Fruit fly (Drosophila melanogaster) whole organism, pupa: ENCODE measurements around the gene CG13280.

Source experiments
- CG10348 ChIP-seq: fragments of 200-800 bp; sonication (Bioruptor generic); IDR thresholded peaks from 2 replicates; pipeline ENCODE4 v1.3.6; 2022; ENCODE audit warnings: missing biosample characterization, missing genetic modification characterization
- CG12605 ChIP-seq: fragments of 200-800 bp; sonication (Bioruptor generic); IDR thresholded peaks from 2 replicates; pipeline ENCODE4 v1.3.6; 2022; ENCODE audit warnings: missing biosample characterization, missing genetic modification characterization
- CG13204 ChIP-seq: fragments of 200-800 bp; sonication (Bioruptor generic); optimal IDR thresholded peaks from 2 replicates; lab custom pipeline; 2018; ENCODE audit warnings: missing biosample characterization, mild to moderate bottlenecking, missing genetic modification characterization, moderate library complexity
- CG14655 ChIP-seq: fragments of 200-800 bp; sonication (Bioruptor generic); optimal IDR thresholded peaks from 3 replicates; lab custom pipeline; 2017; ENCODE audit warnings: mild to moderate bottlenecking, missing biosample characterization, missing genetic modification reagents, missing genetic modification characterization
- CG15710 ChIP-seq: fragments of 200-800 bp; sonication (Bioruptor generic); optimal IDR thresholded peaks from 2 replicates; lab custom pipeline; 2018; ENCODE audit warnings: missing biosample characterization, mild to moderate bottlenecking, missing genetic modification characterization, moderate library complexity
- CG17806 ChIP-seq: fragments of 200-800 bp; sonication (Bioruptor generic); optimal IDR thresholded peaks from 2 replicates; lab custom pipeline; 2018; ENCODE audit warnings: missing biosample characterization, mild to moderate bottlenecking, missing genetic modification characterization, moderate library complexity
- CG32121 ChIP-seq: fragments of 200-800 bp; sonication (Bioruptor generic); IDR thresholded peaks from 2 replicates; pipeline ENCODE4 v1.3.6; 2022; ENCODE audit warnings: missing biosample characterization, missing genetic modification characterization
- CG34367 ChIP-seq: fragments of 200-800 bp; sonication (Bioruptor generic); optimal IDR thresholded peaks from 2 replicates; lab custom pipeline; 2018; ENCODE audit warnings: missing biosample characterization, mild to moderate bottlenecking, missing genetic modification characterization
- CG4496 ChIP-seq: fragments of 200-800 bp; sonication (Bioruptor generic); IDR thresholded peaks from 3 replicates; pipeline ENCODE4 v1.3.6; 2022; ENCODE audit warnings: missing biosample characterization, missing genetic modification characterization
- CG8159 ChIP-seq: fragments of 200-800 bp; sonication (Bioruptor generic); optimal IDR thresholded peaks from 3 replicates; lab custom pipeline; 2018; ENCODE audit warnings: missing biosample characterization, mild to moderate bottlenecking, missing genetic modification characterization, moderate library complexity
- CG8301 ChIP-seq: fragments of 200-800 bp; sonication (Bioruptor generic); optimal IDR thresholded peaks from 2 replicates; lab custom pipeline; 2018; ENCODE audit warnings: missing biosample characterization, mild to moderate bottlenecking, missing genetic modification characterization
- CG9948 ChIP-seq: fragments of 200-800 bp; sonication (Bioruptor generic); optimal IDR thresholded peaks from 2 replicates; lab custom pipeline; 2018; ENCODE audit warnings: missing biosample characterization, mild to moderate bottlenecking, missing genetic modification characterization, moderate library complexity
- D1 ChIP-seq: fragments of 200-800 bp; sonication (Bioruptor generic); optimal IDR thresholded peaks from 2 replicates; lab custom pipeline; 2018; ENCODE audit warnings: missing biosample characterization, mild to moderate bottlenecking, missing genetic modification characterization, moderate library complexity
- EcR ChIP-seq: fragments of 200-800 bp; sonication (Bioruptor generic); optimal IDR thresholded peaks from 3 replicates; lab custom pipeline; 2019; ENCODE audit warnings: missing biosample characterization, missing genetic modification characterization, mild to moderate bottlenecking, moderate library complexity, missing genetic modification reagents
- Ets98B ChIP-seq: fragments of 200-800 bp; sonication (Bioruptor generic); IDR thresholded peaks from 2 replicates; pipeline ENCODE4 v1.3.6; 2022; ENCODE audit warnings: missing biosample characterization, missing genetic modification characterization
- Pif1A ChIP-seq: fragments of 200-800 bp; sonication (Bioruptor generic); optimal IDR thresholded peaks from 3 replicates; lab custom pipeline; 2016; ENCODE audit warnings: missing biosample characterization, missing genetic modification characterization
- Pif1B ChIP-seq: fragments of 200-800 bp; sonication (Bioruptor generic); optimal IDR thresholded peaks from 3 replicates; lab custom pipeline; 2016; ENCODE audit warnings: missing biosample characterization, missing genetic modification characterization
- Snoo ChIP-seq: fragments of 200-800 bp; sonication (Bioruptor generic); optimal IDR thresholded peaks from 3 replicates; lab custom pipeline; 2017; ENCODE audit warnings: missing biosample characterization, mild to moderate bottlenecking, missing genetic modification characterization, inconsistent platforms
- fd96Ca ChIP-seq: fragments of 200-800 bp; sonication (Bioruptor generic); IDR thresholded peaks from 3 replicates; pipeline ENCODE4 v1.3.6; 2022; ENCODE audit warnings: missing biosample characterization, missing genetic modification characterization
- gl ChIP-seq: fragments of 200-800 bp; sonication (Bioruptor generic); optimal IDR thresholded peaks from 2 replicates; lab custom pipeline; 2018; ENCODE audit warnings: missing biosample characterization, mild to moderate bottlenecking, missing genetic modification characterization
- rn ChIP-seq: fragments of 200-800 bp; sonication (Bioruptor generic); IDR thresholded peaks from 2 replicates; pipeline ENCODE4 v1.3.6; 2022; ENCODE audit warnings: missing biosample characterization, missing genetic modification characterization

Gene CG13280

dm6 chr2L:16846742-16847346, 26.0 kb upstream of the CG13280 start:
- peak; percentile 61 for TF ChIP-seq EcR (GFP tag; lab: Kevin White, UChicago)
- no peak for TF ChIP-seq Ets98B (GFP tag; lab: Robert Waterston, UW)

DNA sequence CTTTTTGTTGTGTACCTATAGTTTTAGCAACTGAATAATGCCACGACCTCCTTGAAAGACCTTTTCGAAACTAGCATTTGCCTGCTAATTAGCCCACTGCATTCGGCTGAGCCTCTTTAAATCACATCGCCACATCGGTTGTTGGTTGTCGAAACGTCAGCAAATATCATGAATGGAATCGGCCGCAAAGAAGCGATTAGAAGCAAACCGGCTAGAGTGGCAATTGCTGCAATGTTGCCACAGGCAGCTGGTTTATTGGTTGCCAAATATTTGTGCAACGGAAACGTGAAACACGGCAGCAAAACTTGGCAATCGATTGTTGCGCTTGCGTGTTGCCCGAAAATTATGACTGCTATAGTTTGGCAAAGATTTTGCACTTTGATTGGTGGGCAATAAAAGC, 24.3 kb upstream of the CG13280 start:
- TF ChIP-seq gl (tag; lab: Kevin White, UChicago) (no peak), CG13204 (no peak)

DNA sequence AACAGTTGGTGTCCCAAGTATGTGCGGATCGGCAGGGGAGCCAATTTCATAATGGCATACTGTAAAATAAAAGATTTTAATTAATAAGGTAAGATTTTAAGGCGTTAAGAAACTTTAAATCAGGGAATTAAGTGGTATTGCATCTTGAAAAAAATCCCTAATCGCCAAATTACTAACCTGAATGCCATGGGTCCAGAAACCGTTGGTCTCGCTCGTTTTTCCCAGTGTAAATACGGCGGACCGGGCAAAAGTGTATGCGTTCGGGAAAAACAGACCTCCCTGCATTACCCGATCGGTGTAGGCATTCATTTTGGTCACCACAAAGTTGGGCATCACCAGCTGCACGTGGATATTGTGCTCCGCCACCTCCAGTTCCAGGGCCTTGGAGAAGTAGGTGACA, 22.4 kb upstream of the CG13280 start:
- TF ChIP-seq CG17806 (tag; lab: Kevin White, UChicago) (no peak), Ets98B (GFP tag; lab: Robert Waterston, UW) (0 out of 2 replicates have a peak, but pooled peaks have one; percentile 7), Snoo (tag; lab: Kevin White, UChicago) (peak; percentile 40), CG8159 (tag; lab: Kevin White, UChicago) (no peak), fd96Ca (GFP tag; lab: Robert Waterston, UW) (no peak; the same call in 2 of the 3 replicates), Pif1B (GFP tag; lab: Kevin White, UChicago) (no peak), D1 (tag; lab: Kevin White, UChicago) (no peak), rn (GFP tag; lab: Robert Waterston, UW) (no peak), CG4496 (GFP tag; lab: Robert Waterston, UW) (peak; percentile 41; the same call in 1 of the 3 replicates), CG8301 (peak; percentile 28), Pif1A (GFP tag; lab: Kevin White, UChicago) (no peak), CG13204 (no peak), CG34367 (no peak), gl (tag; lab: Kevin White, UChicago) (no peak), CG14655 (GFP tag; lab: Kevin White, UChicago) (peak; percentile 24), EcR (GFP tag; lab: Kevin White, UChicago) (no peak), CG9948 (tag; lab: Kevin White, UChicago) (peak; percentile 7), CG15710 (no peak), CG32121 (GFP tag; lab: Robert Waterston, UW) (peak; percentile 46), CG10348 (GFP tag; lab: Robert Waterston, UW) (no peak), CG12605 (GFP tag; lab: Robert Waterston, UW) (no peak)

- TF ChIP-seq Pif1B (GFP tag; lab: Kevin White, UChicago) (peak; percentile 27), Snoo (tag; lab: Kevin White, UChicago) (no peak), Pif1A (GFP tag; lab: Kevin White, UChicago) (peak; percentile 52)
- TF ChIP-seq, all 21 proteins: peak for 2
Observed at dm6 chr2L:16842505-16842904, 21.6 kb upstream of the CG13280 start.

DNA sequence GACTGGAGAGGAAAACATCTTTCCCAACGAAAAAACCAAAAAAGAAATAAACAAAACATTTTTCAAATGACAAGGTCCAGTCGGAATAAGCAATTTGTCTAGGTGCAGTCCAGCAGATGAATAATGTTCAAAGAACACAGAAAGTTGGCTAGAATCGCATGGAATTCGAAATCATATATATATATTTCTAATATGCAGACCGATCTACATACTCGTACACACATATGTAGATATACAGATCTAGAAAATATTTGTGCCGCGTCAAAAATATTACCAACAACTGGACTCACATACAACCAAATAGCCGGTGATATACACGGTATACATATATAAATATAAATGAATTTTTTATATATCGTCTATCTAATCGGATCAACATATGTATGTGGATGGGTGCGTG, 18.8 kb upstream of the CG13280 start:
- TF ChIP-seq CG32121 (GFP tag; lab: Robert Waterston, UW) (no peak), rn (GFP tag; lab: Robert Waterston, UW) (no peak), D1 (tag; lab: Kevin White, UChicago) (no peak)

dm6 chr2L:16837672-16838071, 16.8 kb upstream of the CG13280 start, which contains the start of the genes SclA and SclB:
Gene SclA (plus strand): TSS chr2L:16837972.
Gene SclB (plus strand): TSS chr2L:16837972.
- TF ChIP-seq Pif1A (GFP tag; lab: Kevin White, UChicago), result no peak
- TF ChIP-seq Ets98B (GFP tag; lab: Robert Waterston, UW), result no peak

DNA sequence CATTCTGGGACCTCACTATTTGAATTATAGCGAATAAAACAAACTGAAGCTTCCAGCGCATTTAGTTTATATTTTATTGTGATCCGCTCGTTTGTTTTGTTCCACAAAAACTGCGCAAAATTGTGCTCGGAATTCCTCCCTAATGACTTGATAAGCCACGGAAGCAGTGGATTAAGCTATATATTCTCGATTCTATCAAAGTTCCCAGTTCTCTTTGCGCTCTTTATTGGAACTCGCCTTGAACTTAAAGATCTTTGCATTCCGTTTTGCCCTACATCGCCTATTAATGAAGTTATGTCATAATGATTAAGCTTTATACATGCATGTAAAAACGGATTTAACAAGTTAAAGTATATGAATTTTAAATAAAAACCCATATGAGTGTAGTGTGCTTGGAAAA, 16.3 kb upstream of the CG13280 start, which contains the start of gene Nepl9:
Nepl9 (minus strand) TSS at position 101 of the 400 bp plus-strand sequence.
- TF ChIP-seq CG8159 (tag; lab: Kevin White, UChicago) (no peak), CG10348 (GFP tag; lab: Robert Waterston, UW) (no peak), CG13204 (no peak), CG32121 (GFP tag; lab: Robert Waterston, UW) (no peak), D1 (tag; lab: Kevin White, UChicago) (no peak), Pif1B (GFP tag; lab: Kevin White, UChicago) (no peak), CG17806 (tag; lab: Kevin White, UChicago) (no peak), Snoo (tag; lab: Kevin White, UChicago) (no peak), Pif1A (GFP tag; lab: Kevin White, UChicago) (no peak), CG9948 (tag; lab: Kevin White, UChicago) (no peak)
- TF ChIP-seq, all 21 proteins: peak for 0

dm6 chr2L:16834402-16834801, 13.5 kb upstream of the CG13280 start, which contains the start of gene CG13282:
Gene CG13282 (minus strand): TSS chr2L:16834502.
- TF ChIP-seq CG17806 (tag; lab: Kevin White, UChicago) (no peak), rn (GFP tag; lab: Robert Waterston, UW) (no peak), CG8301 (no peak), Pif1A (GFP tag; lab: Kevin White, UChicago) (no peak), EcR (GFP tag; lab: Kevin White, UChicago) (no peak), CG9948 (tag; lab: Kevin White, UChicago) (no peak), Ets98B (GFP tag; lab: Robert Waterston, UW) (no peak)
- TF ChIP-seq, all 21 proteins: peak for 0
